Worm (Caenorhabditis elegans) whole organism, midembryonic: ENCODE data around the gene srh-21.

Source experiments
- T22C8.4 ChIP-seq: fragments of 200-800 bp; sonication (Bioruptor generic); IDR thresholded peaks from 2 replicates; pipeline ENCODE4 v1.3.6; 2022; ENCODE audit warnings: missing genetic modification characterization, missing compliant biosample characterization
- cog-1 ChIP-seq: sonication (generic microtip); optimal IDR thresholded peaks from 2 replicates; lab custom pipeline; 2016; ENCODE audit warnings: missing genetic modification characterization, missing compliant biosample characterization
- flt-1 ChIP-seq: fragments of 200-800 bp; sonication (Bioruptor generic); IDR thresholded peaks from 2 replicates; pipeline ENCODE4 v1.3.6; 2022; ENCODE audit warnings: missing genetic modification characterization, missing compliant biosample characterization
- klf-2 ChIP-seq: fragments of 200-800 bp; sonication (Bioruptor generic); conservative IDR thresholded peaks from 2 replicates; pipeline ENCODE4 v1.3.6; 2022; ENCODE audit warnings: missing genetic modification reagents, missing genetic modification characterization, missing compliant biosample characterization
- med-1 ChIP-seq: sonication (generic microtip); optimal IDR thresholded peaks from 2 replicates; lab custom pipeline; 2017; ENCODE audit warnings: missing genetic modification characterization, mild to moderate bottlenecking, missing compliant biosample characterization, antibody characterized with exemption, missing genetic modification reagents; ENCODE audit not compliant: insufficient read depth
- ref-1 ChIP-seq: fragments of 200-800 bp; sonication (Bioruptor generic); conservative IDR thresholded peaks from 2 replicates; pipeline ENCODE4 v1.3.6; 2022; ENCODE audit warnings: missing genetic modification reagents, missing genetic modification characterization, missing compliant biosample characterization
- tab-1 ChIP-seq: fragments of 200-800 bp; sonication (Bioruptor generic); IDR thresholded peaks from 2 replicates; pipeline ENCODE4 v1.3.6; 2022; ENCODE audit warnings: missing genetic modification characterization, missing compliant biosample characterization
- ztf-23 ChIP-seq: fragments of 200-800 bp; sonication (Bioruptor generic); IDR thresholded peaks from 2 replicates; pipeline ENCODE4 v1.3.6; 2022; ENCODE audit warnings: missing genetic modification reagents, missing genetic modification characterization, missing compliant biosample characterization
- ztf-29 ChIP-seq: fragments of 200-800 bp; sonication (Bioruptor generic); IDR thresholded peaks from 2 replicates; pipeline ENCODE4 v1.3.6; 2022; ENCODE audit warnings: missing genetic modification reagents, missing genetic modification characterization, missing compliant biosample characterization

srh-21 gene

DNA sequence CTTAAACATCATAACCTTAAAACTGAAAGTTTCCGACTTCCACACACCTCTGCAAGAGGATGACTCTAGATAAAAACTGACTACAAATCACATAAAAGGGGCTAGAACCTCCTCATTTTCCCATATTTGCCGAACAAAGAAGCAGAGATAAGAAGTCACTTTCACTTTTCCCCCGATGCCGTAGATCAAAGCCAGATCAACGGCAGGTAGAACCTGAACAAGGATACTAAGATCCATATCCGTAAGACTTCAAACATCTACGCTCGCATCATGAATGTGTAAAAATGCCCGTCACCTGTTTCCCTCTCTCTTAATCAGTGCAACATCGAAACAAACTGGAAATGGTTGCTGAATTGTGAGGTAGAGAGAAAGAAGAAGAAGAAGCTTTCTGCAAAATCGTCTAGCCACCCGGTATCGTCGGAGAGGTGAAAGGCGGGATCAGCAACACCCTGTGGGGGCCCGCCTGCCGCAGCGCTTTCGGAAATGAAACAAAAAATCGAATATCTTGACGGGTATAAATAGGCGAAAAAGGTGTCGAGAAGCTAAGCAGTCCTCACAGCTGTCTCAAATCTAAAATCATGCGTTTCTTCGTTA is 7.7 kb upstream of the srh-21 start, which contains the start of gene C02E7.6:
Gene C02E7.6 (plus strand): TSS at position 544 of the 594 bp plus-strand sequence.
- TF ChIP-seq med-1 (GFP tag; lab: Kevin White, UChicago) = no peak
- TF ChIP-seq ref-1 (GFP tag; lab: Robert Waterston, UW) = no peak
- no peak for TF ChIP-seq flt-1
- no peak for TF ChIP-seq ztf-29 (GFP tag; lab: Robert Waterston, UW)
- no peak for TF ChIP-seq T22C8.4 (GFP tag; lab: Robert Waterston, UW)
- TF ChIP-seq tab-1 (GFP tag; lab: Robert Waterston, UW) = no peak
- no peak; the same call in 1 of the 2 replicates for TF ChIP-seq klf-2

DNA sequence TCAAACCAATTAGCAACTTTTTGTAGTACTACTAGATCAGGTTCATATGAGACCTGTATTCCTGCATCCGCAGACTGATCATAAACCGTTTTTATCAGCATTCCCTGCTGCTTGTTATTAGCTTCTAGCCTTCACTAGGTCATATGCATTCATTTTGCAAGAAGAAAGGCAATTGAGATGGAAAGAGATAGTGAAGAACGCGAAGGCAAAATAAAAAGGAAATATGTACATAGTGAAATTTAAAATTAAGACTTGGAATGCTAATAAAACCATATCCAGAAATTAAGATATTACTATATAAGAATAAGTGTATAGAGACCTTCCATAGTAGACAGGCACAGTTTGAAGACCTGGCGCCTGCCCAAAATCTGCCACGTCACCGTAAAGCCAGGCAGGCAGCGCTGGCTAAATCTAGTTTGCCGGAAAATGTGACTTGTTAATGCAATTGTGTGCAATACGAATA is 5.8 kb upstream of the srh-21 start, which contains the start of the genes C02E7.8 and srh-23:
Gene C02E7.8 (minus strand): TSS at position 101 of the 463 bp plus-strand sequence.
Gene srh-23 (plus strand): TSS at position 413 of the 463 bp plus-strand sequence.
- TF ChIP-seq med-1 (GFP tag; lab: Kevin White, UChicago) (no peak), ztf-23 (GFP tag; lab: Robert Waterston, UW) (no peak), ztf-29 (GFP tag; lab: Robert Waterston, UW) (no peak), klf-2 (no peak), tab-1 (GFP tag; lab: Robert Waterston, UW) (no peak), flt-1 (no peak), cog-1 (no peak), ref-1 (GFP tag; lab: Robert Waterston, UW) (no peak), T22C8.4 (GFP tag; lab: Robert Waterston, UW) (no peak)

DNA sequence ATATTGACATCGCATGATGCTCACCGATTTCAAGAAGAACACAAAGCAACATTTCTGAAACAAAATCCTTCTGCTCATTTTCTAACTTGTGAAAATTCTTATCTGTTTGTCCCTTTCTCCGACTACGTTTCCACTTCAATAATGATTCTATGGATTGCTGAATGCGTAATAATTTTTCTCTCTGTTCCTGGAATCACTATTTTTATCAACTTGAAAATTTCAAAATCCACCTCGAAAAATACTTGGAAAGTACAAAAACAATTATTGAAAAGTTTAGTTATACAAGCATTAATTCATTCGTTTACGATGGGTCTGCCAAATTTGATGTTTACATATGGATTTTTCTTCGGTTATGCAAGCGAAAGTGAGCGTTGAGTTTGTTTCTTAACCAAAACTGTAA is 4.4 kb upstream of the srh-21 start, which contains the start of gene srh-22:
Gene srh-22 (plus strand): TSS at position 301 of the 400 bp plus-strand sequence.
- TF ChIP-seq cog-1 (no peak), ztf-29 (GFP tag; lab: Robert Waterston, UW) (no peak), flt-1 (no peak), tab-1 (GFP tag; lab: Robert Waterston, UW) (no peak), ref-1 (GFP tag; lab: Robert Waterston, UW) (no peak), T22C8.4 (GFP tag; lab: Robert Waterston, UW) (no peak), med-1 (GFP tag; lab: Kevin White, UChicago) (no peak), klf-2 (no peak), ztf-23 (GFP tag; lab: Robert Waterston, UW) (no peak)

DNA sequence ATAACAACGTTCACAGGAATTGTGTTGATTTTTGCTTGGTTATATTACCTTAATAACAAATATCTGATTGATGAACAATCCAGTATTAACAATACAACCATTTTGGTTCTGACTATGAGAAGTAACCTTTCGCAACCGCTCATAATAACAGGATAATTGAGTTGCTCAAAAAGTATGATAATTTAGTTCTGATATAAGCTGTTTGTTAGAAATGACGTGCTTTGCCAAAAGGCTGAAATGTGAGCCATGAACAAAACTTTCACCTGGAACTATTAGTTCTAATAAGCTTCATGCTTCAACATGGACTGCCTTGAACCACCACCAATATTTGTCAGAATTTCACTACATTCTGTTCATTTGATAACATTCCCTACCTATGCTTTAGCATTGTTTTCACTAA is 1.9 kb upstream of the srh-21 start, which contains the start of gene srh-20:
Gene srh-20 (plus strand): TSS at position 301 of the 400 bp plus-strand sequence.
- TF ChIP-seq flt-1 (no peak), ztf-23 (GFP tag; lab: Robert Waterston, UW) (no peak), T22C8.4 (GFP tag; lab: Robert Waterston, UW) (no peak), klf-2 (no peak), tab-1 (GFP tag; lab: Robert Waterston, UW) (no peak), med-1 (GFP tag; lab: Kevin White, UChicago) (no peak), cog-1 (no peak), ztf-29 (GFP tag; lab: Robert Waterston, UW) (no peak), ref-1 (GFP tag; lab: Robert Waterston, UW) (no peak)

DNA sequence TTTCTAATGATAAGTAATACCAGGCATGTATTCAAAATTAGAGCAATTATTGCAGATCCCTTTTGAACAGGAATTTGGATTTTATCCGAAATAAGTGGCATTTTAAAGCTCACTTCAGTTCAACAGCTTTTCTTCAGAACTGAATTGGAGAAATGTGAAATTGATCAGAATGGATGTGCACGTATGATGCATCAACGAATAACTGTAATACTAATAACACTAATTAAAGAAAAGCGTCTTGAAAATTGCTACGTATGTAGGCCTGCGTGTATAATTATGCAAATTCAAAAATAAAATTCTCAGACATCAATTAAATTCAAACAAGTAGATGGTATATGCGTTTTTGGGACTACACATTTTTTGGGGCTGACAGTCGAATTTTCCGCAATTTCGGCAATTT is 3.4 kb downstream of the srh-21 start, which contains the start of gene str-205:
Gene str-205 (minus strand): TSS at position 101 of the 400 bp plus-strand sequence.
- TF ChIP-seq klf-2 = no peak
- TF ChIP-seq cog-1 = no peak
- no peak for TF ChIP-seq ztf-23 (GFP tag; lab: Robert Waterston, UW)
- TF ChIP-seq tab-1 (GFP tag; lab: Robert Waterston, UW) = no peak
- no peak for TF ChIP-seq ztf-29 (GFP tag; lab: Robert Waterston, UW)
- TF ChIP-seq T22C8.4 (GFP tag; lab: Robert Waterston, UW) = no peak
- no peak for TF ChIP-seq ref-1 (GFP tag; lab: Robert Waterston, UW)
- no peak for TF ChIP-seq flt-1
- TF ChIP-seq med-1 (GFP tag; lab: Kevin White, UChicago) = no peak

DNA sequence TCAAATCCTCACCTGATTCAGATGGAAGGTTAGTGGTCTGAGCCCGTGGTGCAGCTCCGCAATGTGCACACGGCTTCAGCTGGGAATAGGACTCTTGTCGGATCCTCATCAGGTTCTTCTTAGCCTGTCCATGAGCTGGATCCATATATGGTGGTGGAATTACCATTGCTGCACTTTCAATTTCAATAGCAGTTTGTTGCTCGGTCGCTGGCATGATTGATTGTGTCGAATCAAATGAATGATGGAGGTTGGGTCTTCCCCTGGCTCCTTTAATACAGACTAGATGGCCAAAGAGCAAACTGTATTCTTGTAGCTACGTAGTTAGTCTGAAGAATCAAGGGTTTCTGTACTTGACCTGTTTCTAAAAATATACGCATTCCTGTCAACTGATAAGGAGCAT is 6.3 kb downstream of the srh-21 start, which contains the start of gene C02E7.10:
Gene C02E7.10 (minus strand): TSS at position 232 of the 400 bp plus-strand sequence.
- no peak for TF ChIP-seq ztf-29 (GFP tag; lab: Robert Waterston, UW)
- no peak for TF ChIP-seq cog-1
- TF ChIP-seq med-1 (GFP tag; lab: Kevin White, UChicago) = no peak
- no peak for TF ChIP-seq ztf-23 (GFP tag; lab: Robert Waterston, UW)
- TF ChIP-seq T22C8.4 (GFP tag; lab: Robert Waterston, UW) = no peak
- TF ChIP-seq flt-1 = no peak
- TF ChIP-seq tab-1 (GFP tag; lab: Robert Waterston, UW) = no peak
- TF ChIP-seq ref-1 (GFP tag; lab: Robert Waterston, UW) = no peak
- TF ChIP-seq klf-2 = no peak

DNA sequence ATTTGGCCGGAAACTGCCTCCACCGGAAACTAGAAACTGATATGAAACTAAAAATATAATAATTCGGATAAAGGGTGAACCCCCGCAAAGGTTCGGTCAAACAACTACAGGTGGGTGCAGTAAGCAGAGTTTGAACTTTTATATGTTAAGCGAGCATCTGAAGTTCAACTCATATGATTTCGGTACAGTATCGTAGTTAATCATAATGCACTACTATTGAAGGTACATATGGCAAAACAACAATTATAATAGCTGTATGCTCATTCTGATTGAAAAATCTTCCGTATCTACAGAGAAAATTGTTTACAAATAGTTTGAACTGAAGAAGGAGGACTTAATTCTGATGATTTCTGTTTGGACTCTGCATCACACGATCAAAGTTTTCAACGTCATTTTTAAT is 6.8 kb downstream of the srh-21 start:
- TF ChIP-seq ref-1 (GFP tag; lab: Robert Waterston, UW) = no peak
- TF ChIP-seq klf-2 = no peak
- no peak for TF ChIP-seq cog-1
- no peak for TF ChIP-seq flt-1
- TF ChIP-seq T22C8.4 (GFP tag; lab: Robert Waterston, UW) = no peak
- no peak for TF ChIP-seq ztf-23 (GFP tag; lab: Robert Waterston, UW)
- TF ChIP-seq med-1 (GFP tag; lab: Kevin White, UChicago) = no peak
- TF ChIP-seq ztf-29 (GFP tag; lab: Robert Waterston, UW) = no peak
- TF ChIP-seq tab-1 (GFP tag; lab: Robert Waterston, UW) = no peak

DNA sequence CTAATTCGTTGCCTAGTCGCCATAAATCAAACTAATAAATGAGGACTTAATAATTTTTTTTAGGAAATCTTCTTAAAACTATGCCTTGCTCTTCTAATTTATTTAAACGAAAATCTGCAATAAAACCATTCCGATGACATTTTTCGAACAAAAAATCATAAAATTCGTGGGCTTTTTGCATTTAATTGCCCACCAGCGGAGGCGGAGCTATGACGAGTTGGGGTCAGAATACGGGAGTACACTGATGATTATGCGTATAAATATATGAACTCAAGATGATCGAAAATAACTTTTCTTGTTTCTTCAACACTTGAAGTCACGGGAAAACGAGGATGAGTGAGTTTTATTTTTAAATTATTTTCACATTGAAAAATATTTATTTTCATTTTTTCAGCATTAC is 7.9 kb downstream of the srh-21 start, which contains the start of gene catp-2:
Gene catp-2 (plus strand): TSS at position 301 of the 400 bp plus-strand sequence.
- TF ChIP-seq ztf-29 (GFP tag; lab: Robert Waterston, UW) (no peak), cog-1 (no peak), klf-2 (no peak), tab-1 (GFP tag; lab: Robert Waterston, UW) (no peak), T22C8.4 (GFP tag; lab: Robert Waterston, UW) (no peak), med-1 (GFP tag; lab: Kevin White, UChicago) (no peak), flt-1 (no peak), ztf-23 (GFP tag; lab: Robert Waterston, UW) (no peak), ref-1 (GFP tag; lab: Robert Waterston, UW) (no peak)

DNA sequence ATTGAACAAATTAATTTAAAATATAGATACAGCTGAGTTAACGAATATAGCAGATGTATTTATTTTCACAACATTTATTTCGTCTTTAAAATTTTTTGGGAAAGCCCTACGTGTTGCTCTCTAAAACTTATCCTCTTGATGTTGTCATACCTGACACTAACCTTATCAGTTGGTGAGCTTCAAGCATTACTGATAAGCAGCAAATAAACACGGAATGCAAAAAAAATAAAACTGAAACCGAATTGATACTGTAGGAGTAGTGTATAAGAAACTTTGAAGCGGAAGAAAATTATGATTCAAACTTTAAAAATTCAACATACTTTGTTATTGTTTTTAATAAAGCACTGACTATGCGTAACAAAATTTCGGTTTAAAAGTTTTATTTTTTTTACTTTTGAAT is 8.6 kb downstream of the srh-21 start:
- TF ChIP-seq ztf-23 (GFP tag; lab: Robert Waterston, UW) = no peak
- no peak for TF ChIP-seq tab-1 (GFP tag; lab: Robert Waterston, UW)
- TF ChIP-seq ref-1 (GFP tag; lab: Robert Waterston, UW) = no peak
- TF ChIP-seq ztf-29 (GFP tag; lab: Robert Waterston, UW) = no peak
- TF ChIP-seq flt-1 = no peak
